Fruit fly (Drosophila melanogaster) whole organism, embryonic: ENCODE data around the gene Doc2.

Experiments used
- CG10431 ChIP-seq: fragments of 200-800 bp; sonication (Bioruptor generic); optimal IDR thresholded peaks from 3 replicates; lab custom pipeline; 2018; ENCODE audit warnings: missing biosample characterization, mild to moderate bottlenecking, missing genetic modification characterization
- CG10959 ChIP-seq: fragments of 200-800 bp; sonication (Bioruptor generic); IDR thresholded peaks from 2 replicates; pipeline ENCODE4 v1.3.6; 2022; ENCODE audit warnings: missing biosample characterization, missing genetic modification characterization
- CG11085 ChIP-seq: fragments of 200-800 bp; sonication (Bioruptor generic); IDR thresholded peaks from 2 replicates; pipeline ENCODE4 v1.3.6; 2022; ENCODE audit warnings: missing biosample characterization, missing genetic modification characterization
- CG11456 ChIP-seq: fragments of 200-800 bp; sonication (Bioruptor generic); IDR thresholded peaks from 3 replicates; pipeline ENCODE4 v1.3.6; 2022; ENCODE audit warnings: missing biosample characterization, missing genetic modification characterization
- CG11504 ChIP-seq: fragments of 200-800 bp; sonication (Bioruptor generic); optimal IDR thresholded peaks from 3 replicates; lab custom pipeline; 2019; ENCODE audit warnings: missing biosample characterization, mild to moderate bottlenecking, missing genetic modification characterization, moderate library complexity
- CG12104 ChIP-seq: fragments of 200-800 bp; sonication (Bioruptor generic); optimal IDR thresholded peaks from 3 replicates; lab custom pipeline; 2016; ENCODE audit warnings: missing biosample characterization, missing genetic modification characterization
- CG13123 ChIP-seq: fragments of 200-800 bp; sonication (Bioruptor generic); optimal IDR thresholded peaks from 2 replicates; lab custom pipeline; 2016; ENCODE audit warnings: missing biosample characterization, missing genetic modification characterization
- CG15073 ChIP-seq: fragments of 200-800 bp; sonication (Bioruptor generic); optimal IDR thresholded peaks from 2 replicates; lab custom pipeline; 2016; ENCODE audit warnings: missing biosample characterization, missing genetic modification characterization
- CG1529 ChIP-seq: fragments of 200-800 bp; sonication (Bioruptor generic); optimal IDR thresholded peaks from 3 replicates; lab custom pipeline; 2018; ENCODE audit warnings: missing biosample characterization, missing genetic modification characterization
- CG1602 ChIP-seq: fragments of 200-800 bp; sonication (Bioruptor generic); optimal IDR thresholded peaks from 3 replicates; lab custom pipeline; 2016; ENCODE audit warnings: missing biosample characterization, missing genetic modification characterization
- CG17328 ChIP-seq: fragments of 200-800 bp; sonication (Bioruptor generic); IDR thresholded peaks from 2 replicates; pipeline ENCODE4 v1.3.6; 2022; ENCODE audit warnings: missing biosample characterization, missing genetic modification characterization
- CG2120 ChIP-seq: fragments of 200-800 bp; sonication (Bioruptor generic); optimal IDR thresholded peaks from 3 replicates; lab custom pipeline; 2016; ENCODE audit warnings: missing biosample characterization, missing genetic modification characterization
- CG31365 ChIP-seq: fragments of 200-800 bp; sonication (Bioruptor generic); optimal IDR thresholded peaks from 2 replicates; lab custom pipeline; 2018; ENCODE audit warnings: missing biosample characterization, mild to moderate bottlenecking, missing genetic modification characterization
- CG32532 ChIP-seq: fragments of 200-800 bp; sonication (Bioruptor generic); IDR thresholded peaks from 2 replicates; pipeline ENCODE4 v1.3.6; 2022; ENCODE audit warnings: missing biosample characterization, missing genetic modification characterization
- CG7963 ChIP-seq: fragments of 200-800 bp; sonication (Bioruptor generic); IDR thresholded peaks from 3 replicates; pipeline ENCODE4 v1.3.6; 2022; ENCODE audit warnings: missing biosample characterization, missing genetic modification characterization; ENCODE audit not compliant: partially characterized antibody
- CG9727 ChIP-seq: fragments of 200-800 bp; sonication (Bioruptor generic); optimal IDR thresholded peaks from 3 replicates; lab custom pipeline; 2017; ENCODE audit warnings: missing biosample characterization, mild to moderate bottlenecking, missing genetic modification characterization
- CoRest ChIP-seq: fragments of 200-800 bp; sonication (Bioruptor generic); optimal IDR thresholded peaks from 3 replicates; lab custom pipeline; 2018; ENCODE audit warnings: missing biosample characterization, mild to moderate bottlenecking, missing genetic modification characterization, moderate library complexity
- Dip2 ChIP-seq: fragments of 200-800 bp; sonication (Bioruptor generic); IDR thresholded peaks from 2 replicates; pipeline ENCODE4 v1.3.6; 2022; ENCODE audit warnings: missing biosample characterization, missing genetic modification characterization
- Hr78 ChIP-seq, 2 experiments: fragments of 200-800 bp in 1 of 2; fragments of >200 bp in 1 of 2; sonication (Bioruptor generic) in 1 of 2; optimal IDR thresholded peaks; 2 replicates each; lab custom pipeline; 2017 to 2019; ENCODE audit warnings: missing biosample characterization in 2 of 2, missing genetic modification characterization in 2 of 2, mild to moderate bottlenecking in 1 of 2, moderate library complexity in 1 of 2
- MTF-1 ChIP-seq: fragments of 200-800 bp; sonication (Bioruptor generic); optimal IDR thresholded peaks from 2 replicates; lab custom pipeline; 2018; ENCODE audit warnings: missing biosample characterization, mild to moderate bottlenecking, missing genetic modification characterization, borderline replicate concordance
- Nf-YC ChIP-seq: fragments of 200-800 bp; optimal IDR thresholded peaks from 3 replicates; lab custom pipeline; 2019; ENCODE audit warnings: missing biosample characterization, mild to moderate bottlenecking, missing genetic modification characterization, moderate library complexity
- Oli ChIP-seq: fragments of 200-800 bp; sonication (Bioruptor generic); optimal IDR thresholded peaks from 2 replicates; lab custom pipeline; 2018; ENCODE audit warnings: missing biosample characterization, mild to moderate bottlenecking, missing genetic modification characterization, moderate library complexity
- Sox100B ChIP-seq: fragments of 200-800 bp; sonication (Bioruptor generic); optimal IDR thresholded peaks from 3 replicates; lab custom pipeline; 2018; ENCODE audit warnings: missing biosample characterization, mild to moderate bottlenecking, missing genetic modification characterization
- chn ChIP-seq: fragments of 200-800 bp; sonication (Bioruptor generic); optimal IDR thresholded peaks from 2 replicates; lab custom pipeline; 2016; ENCODE audit warnings: missing biosample characterization, missing genetic modification characterization
- eve ChIP-seq, 2 experiments: fragments of >200 bp; optimal IDR thresholded peaks; 2 replicates each; lab custom pipeline; 2017; ENCODE audit warnings: missing biosample characterization in 2 of 2, missing genetic modification characterization in 2 of 2
- hbn ChIP-seq: fragments of 200-800 bp; sonication (Bioruptor generic); IDR thresholded peaks from 2 replicates; pipeline ENCODE4 v1.3.6; 2022; ENCODE audit warnings: missing biosample characterization, missing genetic modification characterization; ENCODE audit not compliant: partially characterized antibody
- jumu ChIP-seq: fragments of 200-800 bp; sonication (Bioruptor generic); optimal IDR thresholded peaks from 3 replicates; lab custom pipeline; 2016; ENCODE audit warnings: missing biosample characterization, missing genetic modification characterization
- kah ChIP-seq: fragments of 200-800 bp; sonication (Bioruptor generic); optimal IDR thresholded peaks from 2 replicates; lab custom pipeline; 2018; ENCODE audit warnings: missing biosample characterization, mild to moderate bottlenecking, missing genetic modification characterization
- kay ChIP-seq: fragments of 200-800 bp; sonication (Bioruptor generic); optimal IDR thresholded peaks from 2 replicates; lab custom pipeline; 2016; ENCODE audit warnings: missing biosample characterization, missing genetic modification characterization
- klu ChIP-seq: fragments of 200-800 bp; sonication (Bioruptor generic); IDR thresholded peaks from 2 replicates; pipeline ENCODE4 v1.3.6; 2022; ENCODE audit warnings: missing biosample characterization, missing genetic modification characterization
- kni ChIP-seq: fragments of 200-800 bp; sonication (Bioruptor generic); optimal IDR thresholded peaks from 3 replicates; lab custom pipeline; 2017; ENCODE audit warnings: mild to moderate bottlenecking, missing biosample characterization, missing genetic modification reagents, missing genetic modification characterization
- lmd ChIP-seq: fragments of 200-800 bp; sonication (Bioruptor generic); IDR thresholded peaks from 2 replicates; pipeline ENCODE4 v1.3.6; 2022; ENCODE audit warnings: missing biosample characterization, missing genetic modification characterization
- pho ChIP-seq: fragments of 200-800 bp; sonication (Bioruptor generic); optimal IDR thresholded peaks from 2 replicates; lab custom pipeline; 2016; ENCODE audit warnings: missing biosample characterization, missing genetic modification characterization
- sens-2 ChIP-seq: fragments of 200-800 bp; sonication (Bioruptor generic); IDR thresholded peaks from 2 replicates; pipeline ENCODE4 v1.3.6; 2022; ENCODE audit warnings: missing biosample characterization, missing genetic modification characterization
- seq ChIP-seq: fragments of 200-800 bp; sonication (Bioruptor generic); IDR thresholded peaks from 2 replicates; pipeline ENCODE4 v1.3.6; 2022; ENCODE audit warnings: missing biosample characterization, missing genetic modification characterization
- sna ChIP-seq: fragments of 200-800 bp; sonication (Bioruptor generic); IDR thresholded peaks from 2 replicates; pipeline ENCODE4 v1.3.6; 2022; ENCODE audit warnings: missing biosample characterization, missing genetic modification characterization; ENCODE audit not compliant: partially characterized antibody
- unc-4 ChIP-seq: fragments of 200-800 bp; sonication (Bioruptor generic); IDR thresholded peaks from 2 replicates; pipeline ENCODE4 v1.3.6; 2022; ENCODE audit warnings: missing biosample characterization, missing genetic modification characterization; ENCODE audit not compliant: partially characterized antibody

Gene Doc2

DNA sequence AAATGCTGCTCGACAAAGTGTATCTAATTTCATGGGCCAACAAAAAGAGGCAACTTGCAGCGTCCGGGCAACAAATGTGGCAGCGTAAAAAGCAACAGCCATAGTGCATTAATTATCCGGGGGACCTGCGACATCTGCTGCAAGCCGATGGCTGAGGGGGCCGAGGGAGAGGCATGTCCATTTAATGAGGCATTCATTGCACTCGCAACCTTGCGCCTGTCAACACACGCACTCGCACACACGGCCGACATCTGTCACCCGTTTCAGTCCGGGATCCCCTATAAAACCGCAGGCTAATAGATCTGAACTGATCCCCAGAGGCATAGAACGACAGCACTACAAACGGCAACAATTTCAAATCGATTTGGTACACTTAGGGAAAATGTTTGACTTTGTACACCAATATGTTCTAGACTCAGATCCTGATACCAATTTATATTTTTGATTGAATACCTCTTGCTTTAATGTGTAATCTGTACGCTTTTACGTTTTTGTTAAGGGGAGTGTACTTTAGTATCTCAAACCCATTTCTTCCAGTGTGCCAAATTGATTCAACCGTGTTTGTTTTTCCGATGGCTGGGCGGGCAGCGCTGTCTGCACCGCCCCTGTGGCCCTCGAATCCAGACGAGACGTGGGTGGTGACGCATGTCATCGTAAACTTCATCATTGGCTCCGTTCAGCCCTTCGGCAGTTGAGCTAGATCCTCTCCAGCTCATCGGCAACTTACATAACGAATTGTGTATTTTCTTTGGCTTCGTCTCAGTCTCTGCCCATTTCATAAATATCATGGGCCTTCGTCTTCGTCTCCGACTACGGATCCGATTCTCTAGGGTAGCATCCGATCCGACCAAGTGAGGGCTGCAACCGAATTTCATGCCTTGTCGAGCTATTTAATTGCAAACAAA lies 7.3 kb downstream of the Doc2 start (continued):
- TF ChIP-seq Hr78 (GFP tag; optimal IDR thresholded peaks at IDR 0.05; lab: Kevin White, UChicago) (peak in 1 of 2 experiments; percentile 53), kah (GFP tag; lab: Kevin White, UChicago) (no peak), eve (GFP tag; optimal IDR thresholded peaks at IDR 0.05; lab: Kevin White, UChicago) (peak in 1 of 2 experiments; percentile 44), CG1602 (peak; percentile 66), unc-4 (no peak), CG7963 (GFP tag; lab: Robert Waterston, UW) (no peak), CG11085 (no peak), sna (GFP tag; lab: Robert Waterston, UW) (no peak), Dip2 (no peak), CG15073 (no peak), CG11504 (peak; percentile 67), CG13123 (GFP tag; lab: Kevin White, UChicago) (peak; percentile 52), hbn (GFP tag; lab: Robert Waterston, UW) (no peak), CG12104 (peak; percentile 21), chn (GFP tag; lab: Kevin White, UChicago) (peak; percentile 70), CG2120 (GFP tag; lab: Kevin White, UChicago) (no peak), MTF-1 (GFP tag; lab: Kevin White, UChicago) (peak; percentile 44), CG1529 (peak; percentile 49), CG11456 (GFP tag; lab: Robert Waterston, UW) (peak; percentile 68; the same call in 2 of the 3 replicates), Oli (tag; lab: Kevin White, UChicago) (peak; percentile 69), CoRest (tag; lab: Kevin White, UChicago) (peak; percentile 71), kni (GFP tag; lab: Kevin White, UChicago) (peak; percentile 56), Sox100B (GFP tag; lab: Kevin White, UChicago) (peak; percentile 64), CG31365 (tag; lab: Kevin White, UChicago) (no peak), lmd (GFP tag; lab: Robert Waterston, UW) (peak; percentile 73), Nf-YC (tag; lab: Kevin White, UChicago) (no peak), CG9727 (peak; percentile 94), jumu (GFP tag; lab: Kevin White, UChicago) (peak; percentile 85), CG32532 (GFP tag; lab: Robert Waterston, UW) (0 out of 2 replicates have a peak, but pooled peaks have one; percentile 27), CG17328 (peak; percentile 94), seq (GFP tag; lab: Robert Waterston, UW) (0 out of 2 replicates have a peak, but pooled peaks have one; percentile 17), sens-2 (GFP tag; lab: Robert Waterston, UW) (peak; percentile 84), CG10959 (GFP tag; lab: Robert Waterston, UW) (peak; percentile 95), klu (peak; percentile 55; the same call in 1 of the 2 replicates), CG10431 (GFP tag; lab: Kevin White, UChicago) (no peak)

DNA sequence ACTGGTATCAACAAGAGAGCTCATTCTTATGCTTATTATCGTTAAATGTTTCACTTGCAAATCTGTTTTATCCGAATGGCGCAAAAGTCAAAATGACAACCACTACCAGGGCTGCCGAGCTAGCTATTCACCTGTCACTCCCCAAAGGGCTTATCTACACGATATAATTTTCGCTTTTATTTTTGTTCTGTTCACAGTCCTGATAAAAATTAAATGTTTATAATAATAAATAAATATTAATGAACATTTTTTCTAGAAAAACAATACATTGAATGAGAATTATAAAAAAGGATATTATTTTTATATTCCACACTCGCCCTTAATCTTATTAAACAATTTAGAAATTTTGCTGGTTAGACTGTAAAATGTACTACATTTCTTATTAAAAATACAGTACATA lies 9.3 kb downstream of the Doc2 start, which contains the start of gene CG5194:
Gene CG5194, minus strand, starts transcription at position 101 of the 400 bp plus-strand sequence.
- TF ChIP-seq kay (GFP tag; lab: Kevin White, UChicago) (no peak), pho (GFP tag; lab: Kevin White, UChicago) (no peak)
